Worm (Caenorhabditis elegans): ENCODE data around the gene tag-281.

ce11 chrII:12494067-12494477, 34.5 kb downstream of the tag-281 start:
- TF ChIP-seq egl-27 (tag; optimal IDR thresholded peaks at IDR 0.05) (no peak), snpc-4 (tag; optimal IDR thresholded peaks at IDR 0.05) (no peak), nhr-237 (tag; optimal IDR thresholded peaks at IDR 0.05) (no peak), ama-1 (optimal IDR thresholded peaks at IDR 0.05) (no peak), elt-1 (tag; optimal IDR thresholded peaks at IDR 0.05) (no peak), mdl-1 (tag; optimal IDR thresholded peaks at IDR 0.05) (no peak), aly-2 (tag; optimal IDR thresholded peaks at IDR 0.05) (no peak), skn-1 (tag; optimal IDR thresholded peaks at IDR 0.05) (no peak), elt-2 (tag; optimal IDR thresholded peaks at IDR 0.05) (no peak), unc-39 (tag; optimal IDR thresholded peaks at IDR 0.05) (no peak), nhr-77 (tag; optimal IDR thresholded peaks at IDR 0.05) (no peak), ZK546.5 (tag; optimal IDR thresholded peaks at IDR 0.05) (no peak), nfya-1 (tag; optimal IDR thresholded peaks at IDR 0.05; ENCODE audit: insufficient read depth) (no peak)
